Worm (Caenorhabditis elegans) whole organism, L1 larva: ENCODE results near the gene oig-5.
A peak's percentile ranks its signal among the peaks of the same experiment; 100 is the strongest.

Experiments
- C16A3.4 ChIP-seq: fragments of 150-350 bp; optimal IDR thresholded peaks from 2 replicates; lab custom pipeline; 2014; ENCODE audit warnings: missing biosample characterization, missing genetic modification characterization
- C34B4.2 ChIP-seq: sonication (generic microtip); optimal IDR thresholded peaks from 2 replicates; lab custom pipeline; 2017; ENCODE audit warnings: mild to moderate bottlenecking, missing genetic modification characterization, missing compliant biosample characterization
- alr-1 ChIP-seq: fragments of 200-800 bp; sonication (Bioruptor generic); optimal IDR thresholded peaks from 2 replicates; lab custom pipeline; 2018; ENCODE audit warnings: borderline replicate concordance, mild to moderate bottlenecking, missing genetic modification characterization, missing compliant biosample characterization
- aly-2 ChIP-seq: fragments of 150-350 bp; optimal IDR thresholded peaks from 2 replicates; lab custom pipeline; 2014; ENCODE audit warnings: missing biosample characterization, missing genetic modification characterization
- blmp-1 ChIP-seq: fragments of 150-350 bp; optimal IDR thresholded peaks from 2 replicates; lab custom pipeline; 2014; ENCODE audit warnings: missing biosample characterization, missing genetic modification characterization
- ceh-63 ChIP-seq: fragments of 200-800 bp; sonication (Bioruptor generic); optimal IDR thresholded peaks from 2 replicates; lab custom pipeline; 2018; ENCODE audit warnings: mild to moderate bottlenecking, missing genetic modification characterization, missing compliant biosample characterization
- ces-1 ChIP-seq: fragments of 150-350 bp; optimal IDR thresholded peaks from 2 replicates; lab custom pipeline; 2014; ENCODE audit warnings: missing biosample characterization, missing genetic modification reagents, missing genetic modification characterization
- efl-1 ChIP-seq, 4 experiments: fragments of 150-350 bp; optimal IDR thresholded peaks in 3 of 4; peaks in 1 of 4; 1 replicate in 1 of 4; 2 replicates in 3 of 4; lab custom pipeline; 2014; ENCODE audit warnings: missing biosample characterization in 2 of 4, missing genetic modification characterization in 2 of 4, missing genetic modification reagents in 2 of 4
- efl-3 ChIP-seq: fragments of 200-800 bp; sonication (Bioruptor generic); optimal IDR thresholded peaks from 2 replicates; lab custom pipeline; 2018; ENCODE audit warnings: mild to moderate bottlenecking, missing genetic modification characterization, missing compliant biosample characterization
- elt-2 ChIP-seq: sonication (generic microtip); optimal IDR thresholded peaks from 2 replicates; lab custom pipeline; 2016; ENCODE audit warnings: missing genetic modification characterization, mild to moderate bottlenecking, inconsistent platforms, missing compliant biosample characterization, missing genetic modification reagents
- ets-5 ChIP-seq: fragments of 200-800 bp; sonication (Bioruptor generic); IDR thresholded peaks from 2 replicates; pipeline ENCODE4 v1.3.6; 2022; ENCODE audit warnings: missing genetic modification characterization, missing compliant biosample characterization
- fkh-10 ChIP-seq: sonication (generic microtip); optimal IDR thresholded peaks from 2 replicates; lab custom pipeline; 2017; ENCODE audit warnings: missing biosample characterization, missing genetic modification reagents, missing genetic modification characterization
- grh-1 ChIP-seq: fragments of 200-800 bp; sonication (Bioruptor generic); IDR thresholded peaks from 2 replicates; pipeline ENCODE4 v1.3.6; 2022; ENCODE audit warnings: missing genetic modification reagents, missing genetic modification characterization, missing compliant biosample characterization
- hlh-17 ChIP-seq: fragments of 200-800 bp; sonication (Bioruptor generic); optimal IDR thresholded peaks from 2 replicates; lab custom pipeline; 2018; ENCODE audit warnings: missing genetic modification characterization, mild to moderate bottlenecking, missing compliant biosample characterization, moderate library complexity, borderline replicate concordance
- hlh-4 ChIP-seq: sonication (generic microtip); optimal IDR thresholded peaks from 2 replicates; lab custom pipeline; 2016; ENCODE audit warnings: mild to moderate bottlenecking, missing genetic modification characterization, missing compliant biosample characterization
- hpl-2 ChIP-seq: fragments of 150-350 bp; optimal IDR thresholded peaks from 2 replicates; lab custom pipeline; 2014; ENCODE audit warnings: missing biosample characterization, missing genetic modification reagents, missing genetic modification characterization
- irx-1 ChIP-seq: sonication (generic microtip); optimal IDR thresholded peaks from 2 replicates; lab custom pipeline; 2016; ENCODE audit warnings: missing genetic modification characterization, missing compliant biosample characterization
- lin-15B ChIP-seq: fragments of 150-350 bp; sonication (generic microtip); optimal IDR thresholded peaks from 3 replicates; lab custom pipeline; 2014; ENCODE audit warnings: missing biosample characterization, missing genetic modification characterization
- lin-35 ChIP-seq, 2 experiments: fragments of 150-350 bp; optimal IDR thresholded peaks; 2 replicates each; lab custom pipeline; 2014; ENCODE audit warnings: missing biosample characterization in 2 of 2, missing genetic modification characterization in 2 of 2, missing genetic modification reagents in 2 of 2
- lir-3 ChIP-seq: sonication (generic microtip); optimal IDR thresholded peaks from 2 replicates; lab custom pipeline; 2016; ENCODE audit warnings: mild to moderate bottlenecking, missing genetic modification characterization, moderate library complexity, missing compliant biosample characterization; ENCODE audit not compliant: poor library complexity
- mab-9 ChIP-seq: fragments of 200-800 bp; sonication (Bioruptor generic); IDR thresholded peaks from 2 replicates; pipeline ENCODE4 v1.3.6; 2022; ENCODE audit warnings: missing genetic modification reagents, missing genetic modification characterization, missing compliant biosample characterization
- mdl-1 ChIP-seq, 2 experiments: fragments of 150-350 bp; optimal IDR thresholded peaks; 2 replicates each; lab custom pipeline; 2014 to 2017; ENCODE audit warnings: missing biosample characterization in 2 of 2, missing genetic modification characterization in 2 of 2, inconsistent platforms in 1 of 2
- mef-2 ChIP-seq: fragments of 150-350 bp; optimal IDR thresholded peaks from 2 replicates; lab custom pipeline; 2014; ENCODE audit warnings: missing biosample characterization, missing genetic modification characterization
- mep-1 ChIP-seq: fragments of 150-350 bp; optimal IDR thresholded peaks from 2 replicates; lab custom pipeline; 2014; ENCODE audit warnings: missing biosample characterization, missing genetic modification characterization
- nhr-11 ChIP-seq: fragments of 150-350 bp; optimal IDR thresholded peaks from 2 replicates; lab custom pipeline; 2014; ENCODE audit warnings: missing biosample characterization, missing genetic modification characterization
- nhr-12 ChIP-seq: sonication (generic microtip); optimal IDR thresholded peaks from 2 replicates; lab custom pipeline; 2017; ENCODE audit warnings: missing biosample characterization, missing genetic modification characterization
- nhr-19 ChIP-seq: fragments of 200-800 bp; sonication (Bioruptor generic); conservative IDR thresholded peaks from 2 replicates; pipeline ENCODE4 v1.3.6; 2022; ENCODE audit warnings: missing genetic modification characterization, missing compliant biosample characterization
- nhr-47 ChIP-seq: sonication (generic microtip); optimal IDR thresholded peaks from 2 replicates; lab custom pipeline; 2016; ENCODE audit warnings: mild to moderate bottlenecking, missing genetic modification characterization, moderate library complexity, missing compliant biosample characterization
- nhr-77 ChIP-seq: fragments of 150-350 bp; optimal IDR thresholded peaks from 2 replicates; lab custom pipeline; 2014; ENCODE audit warnings: missing biosample characterization, missing genetic modification characterization
- nhr-85 ChIP-seq: sonication (generic microtip); peaks from one replicate; lab custom pipeline; 2016; ENCODE audit warnings: missing genetic modification characterization, inconsistent platforms, missing compliant biosample characterization
- nhr-90 ChIP-seq: sonication (generic microtip); optimal IDR thresholded peaks from 2 replicates; lab custom pipeline; 2016; ENCODE audit warnings: mild to moderate bottlenecking, missing genetic modification characterization, missing compliant biosample characterization; ENCODE audit not compliant: poor library complexity
- pqm-1 ChIP-seq: sonication (generic microtip); optimal IDR thresholded peaks from 3 replicates; lab custom pipeline; 2017; ENCODE audit warnings: missing biosample characterization, missing genetic modification characterization
- snpc-4 ChIP-seq: fragments of 150-350 bp; optimal IDR thresholded peaks from 2 replicates; lab custom pipeline; 2014; ENCODE audit warnings: missing biosample characterization, missing genetic modification characterization
- snu-23 ChIP-seq: sonication (generic microtip); optimal IDR thresholded peaks from 2 replicates; lab custom pipeline; 2016; ENCODE audit warnings: missing genetic modification characterization, missing compliant biosample characterization
- sptf-1 ChIP-seq: fragments of 150-350 bp; optimal IDR thresholded peaks from 2 replicates; lab custom pipeline; 2014; ENCODE audit warnings: missing biosample characterization, missing genetic modification characterization
- tbx-2 ChIP-seq: sonication (generic microtip); optimal IDR thresholded peaks from 2 replicates; lab custom pipeline; 2016; ENCODE audit warnings: missing genetic modification characterization, missing compliant biosample characterization
- unc-30 ChIP-seq: sonication (generic microtip); optimal IDR thresholded peaks from 2 replicates; lab custom pipeline; 2017; ENCODE audit warnings: missing biosample characterization, missing genetic modification characterization
- unc-98 ChIP-seq: fragments of 200-800 bp; sonication (Bioruptor generic); IDR thresholded peaks from 2 replicates; pipeline ENCODE4 v1.3.6; 2022; ENCODE audit warnings: missing genetic modification characterization, missing compliant biosample characterization
- vab-15 ChIP-seq: sonication (generic microtip); optimal IDR thresholded peaks from 2 replicates; lab custom pipeline; 2017; ENCODE audit warnings: missing genotype, mild to moderate bottlenecking, missing genetic modification characterization, missing compliant biosample characterization
- xbp-1 ChIP-seq: sonication (generic microtip); optimal IDR thresholded peaks from 2 replicates; lab custom pipeline; 2016; ENCODE audit warnings: missing genetic modification characterization, missing compliant biosample characterization
- zag-1 ChIP-seq: fragments of 150-350 bp; optimal IDR thresholded peaks from 2 replicates; lab custom pipeline; 2014; ENCODE audit warnings: missing biosample characterization, missing genetic modification characterization
- zip-4 ChIP-seq: fragments of 200-800 bp; sonication (Bioruptor generic); optimal IDR thresholded peaks from 2 replicates; lab custom pipeline; 2018; ENCODE audit warnings: mild to moderate bottlenecking, missing genetic modification characterization, moderate library complexity, missing compliant biosample characterization
- ztf-11 ChIP-seq, 2 experiments: sonication (generic microtip); optimal IDR thresholded peaks; 2 replicates each; lab custom pipeline; 2016 to 2017; ENCODE audit warnings: missing genetic modification characterization in 2 of 2, missing biosample characterization in 1 of 2, missing compliant biosample characterization in 1 of 2
- ztf-4 ChIP-seq: fragments of 150-350 bp; optimal IDR thresholded peaks from 2 replicates; lab custom pipeline; 2014; ENCODE audit warnings: missing biosample characterization, missing genetic modification characterization

The oig-5 gene

DNA sequence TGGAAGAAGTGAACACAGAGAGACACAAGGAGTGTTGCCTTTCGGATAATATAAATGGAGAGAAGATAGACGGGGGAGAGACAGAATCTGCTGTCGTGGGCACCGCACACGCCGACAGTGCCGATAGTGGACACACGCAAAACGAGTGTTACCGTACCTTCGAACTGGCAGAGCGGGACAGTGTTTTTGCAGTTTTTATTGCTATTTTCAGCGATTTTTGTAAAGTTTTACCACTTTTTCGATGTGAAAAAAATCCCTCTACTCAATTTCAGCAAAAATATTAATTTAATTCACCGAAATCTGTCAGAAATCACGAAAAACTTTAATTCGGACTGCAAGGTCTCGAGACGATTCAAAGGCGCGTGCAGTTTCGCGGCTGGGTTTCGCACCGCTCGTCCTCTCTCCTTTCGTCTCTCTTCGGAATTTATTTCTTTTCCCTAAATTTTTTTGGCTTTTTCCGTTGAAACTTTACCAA, 17.9 kb downstream of the oig-5 start, which contains the start of gene sec-61.A (continued):
- TF ChIP-seq ztf-4 (tag; lab: Kevin White, UChicago) (no peak), snu-23 (GFP tag; lab: Kevin White, UChicago) (peak; percentile 95), nhr-11 (no peak), ztf-11 (tag; optimal IDR thresholded peaks at IDR 0.05; lab: Kevin White, UChicago) (peak in 1 of 2 experiments; percentile 65), aly-2 (peak; percentile 57), xbp-1 (peak; percentile 93), unc-30 (tag; lab: Kevin White, UChicago) (no peak), elt-2 (peak; percentile 35), nhr-47 (peak; percentile 92), mab-9 (GFP tag; lab: Robert Waterston, UW) (peak; percentile 52; the same call in 1 of the 2 replicates), irx-1 (peak; percentile 80), C34B4.2 (tag; lab: Kevin White, UChicago) (peak; percentile 29), ces-1 (GFP tag; lab: Kevin White, UChicago) (no peak), zag-1 (tag; lab: Kevin White, UChicago) (no peak), zip-4 (GFP tag; lab: Kevin White, UChicago) (peak; percentile 64), snpc-4 (tag; lab: Kevin White, UChicago) (peak; percentile 51), mep-1 (no peak), vab-15 (peak; percentile 34), grh-1 (peak; percentile 82), nhr-77 (tag; lab: Kevin White, UChicago) (peak; percentile 86), hpl-2 (GFP tag; lab: Kevin White, UChicago) (no peak), ceh-63 (GFP tag; lab: Kevin White, UChicago) (no peak), efl-3 (peak; percentile 31), nhr-12 (tag; lab: Kevin White, UChicago) (no peak), mdl-1 (tag; optimal IDR thresholded peaks at IDR 0.05; lab: Kevin White, UChicago) (peak in 1 of 2 experiments; percentile 55), blmp-1 (tag; lab: Kevin White, UChicago) (peak; percentile 3), hlh-17 (GFP tag; lab: Kevin White, UChicago) (no peak), sptf-1 (tag; lab: Kevin White, UChicago) (no peak), efl-1 (optimal IDR thresholded peaks at IDR 0.05; lab: Kevin White, UChicago) (peak; percentile 79 to 87), efl-1 (GFP tag; optimal IDR thresholded peaks at IDR 0.05 in 1 of 2; lab: Kevin White, UChicago) (peak; percentile 66 to 93), lin-35 (GFP tag; optimal IDR thresholded peaks at IDR 0.05; lab: Kevin White, UChicago) (peak; percentile 84 to 85), lin-15B (tag; lab: Kevin White, UChicago) (peak; percentile 46), alr-1 (tag; lab: Kevin White, UChicago) (no peak), nhr-19 (GFP tag; lab: Robert Waterston, UW) (peak; percentile 73), C16A3.4 (tag; lab: Kevin White, UChicago) (peak; percentile 40), lir-3 (peak; percentile 25), mef-2 (tag; lab: Kevin White, UChicago) (no peak), ets-5 (GFP tag; lab: Robert Waterston, UW) (no peak), tbx-2 (tag; lab: Kevin White, UChicago) (peak; percentile 89), fkh-10 (peak; percentile 46), nhr-90 (tag; lab: Kevin White, UChicago) (peak; percentile 85), nhr-85 (peak; percentile 96), hlh-4 (tag; lab: Kevin White, UChicago) (no peak), unc-98 (GFP tag; lab: Robert Waterston, UW) (no peak), pqm-1 (tag; lab: Kevin White, UChicago) (no peak)
- TF ChIP-seq, all 84 proteins: peak for 56
